Worm (Caenorhabditis elegans) whole organism, L4/young adult: ENCODE data around the gene srw-135.

Experiments used
- W03F9.2 ChIP-seq: fragments of 150-350 bp; optimal IDR thresholded peaks from 2 replicates; lab custom pipeline; 2014; ENCODE audit warnings: missing biosample characterization, missing genetic modification characterization
- him-1 ChIP-seq: sonication (generic microtip); optimal IDR thresholded peaks from 2 replicates; lab custom pipeline; 2016; ENCODE audit warnings: missing genotype, missing genetic modification reagents, missing genetic modification characterization, missing compliant biosample characterization

DNA sequence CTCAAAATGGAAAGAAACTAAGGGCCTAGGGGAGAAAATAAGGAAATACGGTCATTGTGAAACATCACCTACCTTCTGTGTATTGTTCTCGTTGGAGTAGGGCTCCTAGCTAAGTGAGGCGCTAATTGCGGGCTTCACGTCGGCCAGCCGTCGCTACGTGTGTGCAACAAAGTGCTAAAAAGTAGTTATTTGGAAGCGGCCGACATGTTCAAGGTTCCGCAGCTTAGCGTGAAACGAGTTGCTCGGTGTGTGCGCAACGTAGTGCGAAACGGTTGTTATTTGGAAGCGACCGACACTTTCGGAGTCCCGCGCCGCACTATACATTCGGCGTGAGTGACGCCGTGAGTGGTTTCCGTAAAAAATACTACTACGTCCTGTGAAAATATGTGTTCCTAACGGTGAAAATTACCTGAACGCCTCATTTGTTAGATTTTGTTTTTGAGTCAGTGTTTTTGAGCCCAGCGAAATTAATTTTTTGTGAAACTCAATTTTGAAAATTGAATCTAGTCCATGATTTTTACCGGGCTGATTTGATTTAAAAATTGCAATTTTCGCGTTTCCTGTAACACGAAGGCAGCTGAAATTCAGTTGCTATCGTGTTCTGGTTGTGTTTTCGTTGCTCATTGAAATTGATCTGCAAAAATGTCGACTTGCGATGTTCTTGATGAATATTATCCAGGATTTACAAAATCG, 39.8 kb downstream of the srw-135 start, which contains the start of gene srw-129:
- TF ChIP-seq him-1 (tag; lab: Kevin White, UChicago) = no peak
- TF ChIP-seq W03F9.2 (tag; lab: Kevin White, UChicago) = no peak
